Fruit fly (Drosophila melanogaster) whole organism, embryonic: Measurements from ENCODE around the gene CG14431.

Experiments used
- CG10366 ChIP-seq: fragments of 200-800 bp; sonication (Bioruptor generic); IDR thresholded peaks from 2 replicates; pipeline ENCODE4 v1.3.6; 2022; ENCODE audit warnings: missing biosample characterization, missing genetic modification characterization
- CG10654 ChIP-seq: fragments of 200-800 bp; sonication (Bioruptor generic); optimal IDR thresholded peaks from 2 replicates; lab custom pipeline; 2016; ENCODE audit warnings: missing biosample characterization, missing genetic modification characterization
- CG12769 ChIP-seq: fragments of 200-800 bp; sonication (Bioruptor generic); optimal IDR thresholded peaks from 2 replicates; lab custom pipeline; 2019; ENCODE audit warnings: missing biosample characterization, mild to moderate bottlenecking, missing genetic modification characterization, moderate library complexity
- CG13624 ChIP-seq: fragments of 200-800 bp; sonication (Bioruptor generic); optimal IDR thresholded peaks from 2 replicates; lab custom pipeline; 2016; ENCODE audit warnings: missing biosample characterization, missing genetic modification characterization
- CG14860 ChIP-seq: fragments of 200-800 bp; sonication (Bioruptor generic); IDR thresholded peaks from 3 replicates; pipeline ENCODE4 v1.3.6; 2022; ENCODE audit warnings: missing biosample characterization, missing genetic modification characterization; ENCODE audit not compliant: partially characterized antibody
- CG15479 ChIP-seq: fragments of 200-800 bp; sonication (Bioruptor generic); optimal IDR thresholded peaks from 3 replicates; lab custom pipeline; 2019; ENCODE audit warnings: missing biosample characterization, mild to moderate bottlenecking, missing genetic modification characterization, moderate library complexity
- CG17328 ChIP-seq: fragments of 200-800 bp; sonication (Bioruptor generic); IDR thresholded peaks from 2 replicates; pipeline ENCODE4 v1.3.6; 2022; ENCODE audit warnings: missing biosample characterization, missing genetic modification characterization
- CG3407 ChIP-seq: fragments of 200-800 bp; sonication (Bioruptor generic); optimal IDR thresholded peaks from 2 replicates; lab custom pipeline; 2018; ENCODE audit warnings: missing biosample characterization, mild to moderate bottlenecking, missing genetic modification characterization
- CG34422 ChIP-seq: fragments of 200-800 bp; sonication (Bioruptor generic); IDR thresholded peaks from 3 replicates; pipeline ENCODE4 v1.3.6; 2022; ENCODE audit warnings: missing biosample characterization, missing genetic modification characterization
- CG4730 ChIP-seq: fragments of 200-800 bp; sonication (Bioruptor generic); IDR thresholded peaks from 2 replicates; pipeline ENCODE4 v1.3.6; 2022; ENCODE audit warnings: missing biosample characterization, missing genetic modification characterization
- CkIIα-i1 ChIP-seq: fragments of 200-800 bp; sonication (Bioruptor generic); IDR thresholded peaks from 2 replicates; pipeline ENCODE4 v1.3.6; 2022; ENCODE audit warnings: missing biosample characterization, missing genetic modification characterization
- D ChIP-seq, 2 experiments: fragments of 200-800 bp in 1 of 2; fragments of >200 bp in 1 of 2; sonication (Bioruptor generic) in 1 of 2; optimal IDR thresholded peaks; 2 replicates in 1 of 2; 3 replicates in 1 of 2; lab custom pipeline; 2017; ENCODE audit warnings: mild to moderate bottlenecking in 1 of 2, missing biosample characterization in 1 of 2, missing genetic modification characterization in 1 of 2, missing genetic modification reagents in 1 of 2
- Dp ChIP-seq: fragments of 200-800 bp; sonication (Bioruptor generic); optimal IDR thresholded peaks from 2 replicates; lab custom pipeline; 2018; ENCODE audit warnings: missing biosample characterization, mild to moderate bottlenecking, missing genetic modification characterization, moderate library complexity
- E2f2 ChIP-seq: fragments of 200-800 bp; sonication (Bioruptor generic); IDR thresholded peaks from 2 replicates; pipeline ENCODE4 v1.3.6; 2022; ENCODE audit warnings: missing biosample characterization, missing genetic modification characterization
- Fer2 ChIP-seq: fragments of 200-800 bp; sonication (Bioruptor generic); optimal IDR thresholded peaks from 2 replicates; lab custom pipeline; 2018; ENCODE audit warnings: missing biosample characterization, mild to moderate bottlenecking, missing genetic modification characterization, moderate library complexity
- HLH3B ChIP-seq: fragments of 200-800 bp; sonication (Bioruptor generic); IDR thresholded peaks from 2 replicates; pipeline ENCODE4 v1.3.6; 2022; ENCODE audit warnings: missing biosample characterization, missing genetic modification characterization
- HmgD ChIP-seq: fragments of 200-800 bp; sonication (Bioruptor generic); optimal IDR thresholded peaks from 3 replicates; lab custom pipeline; 2016; ENCODE audit warnings: missing biosample characterization, missing genetic modification characterization
- NC2β ChIP-seq: fragments of 200-800 bp; sonication (Bioruptor generic); optimal IDR thresholded peaks from 2 replicates; lab custom pipeline; 2016; ENCODE audit warnings: missing biosample characterization, missing genetic modification characterization
- Oaz ChIP-seq: fragments of 200-800 bp; sonication (Bioruptor generic); IDR thresholded peaks from 2 replicates; pipeline ENCODE4 v1.3.6; 2022; ENCODE audit warnings: missing biosample characterization, missing genetic modification characterization
- Opbp ChIP-seq: fragments of 200-800 bp; sonication (Bioruptor generic); IDR thresholded peaks from 3 replicates; pipeline ENCODE4 v1.3.6; 2022; ENCODE audit warnings: missing biosample characterization, missing genetic modification characterization; ENCODE audit not compliant: partially characterized antibody
- Rfx ChIP-seq: fragments of 200-800 bp; sonication (Bioruptor generic); IDR thresholded peaks from 2 replicates; pipeline ENCODE4 v1.3.6; 2022; ENCODE audit warnings: missing biosample characterization, missing genetic modification characterization
- Sry-δ ChIP-seq: fragments of 200-800 bp; sonication (Bioruptor generic); optimal IDR thresholded peaks from 2 replicates; lab custom pipeline; 2016; ENCODE audit warnings: missing biosample characterization, missing genetic modification characterization
- ase ChIP-seq: fragments of 200-800 bp; sonication (Bioruptor generic); IDR thresholded peaks from 3 replicates; pipeline ENCODE4 v1.3.6; 2022; ENCODE audit warnings: missing biosample characterization, missing genetic modification characterization
- az2 ChIP-seq: fragments of 200-800 bp; sonication (Bioruptor generic); optimal IDR thresholded peaks from 3 replicates; lab custom pipeline; 2016; ENCODE audit warnings: missing biosample characterization, missing genetic modification characterization
- bab2 ChIP-seq: fragments of 200-800 bp; sonication (Bioruptor generic); optimal IDR thresholded peaks from 2 replicates; lab custom pipeline; 2016; ENCODE audit warnings: missing biosample characterization, missing genetic modification characterization
- bbx ChIP-seq: fragments of 200-800 bp; sonication (Bioruptor generic); IDR thresholded peaks from 2 replicates; pipeline ENCODE4 v1.3.6; 2022; ENCODE audit warnings: missing biosample characterization, missing genetic modification characterization; ENCODE audit not compliant: partially characterized antibody
- bigmax ChIP-seq: fragments of 200-800 bp; sonication (Bioruptor generic); optimal IDR thresholded peaks from 2 replicates; lab custom pipeline; 2018; ENCODE audit warnings: missing biosample characterization, mild to moderate bottlenecking, missing genetic modification characterization
- bsh ChIP-seq, 2 experiments: fragments of 200-800 bp; sonication (Bioruptor generic); optimal IDR thresholded peaks; 2 replicates each; lab custom pipeline; 2017 to 2018; ENCODE audit warnings: mild to moderate bottlenecking in 2 of 2, missing biosample characterization in 2 of 2, missing genetic modification characterization in 2 of 2, moderate library complexity in 1 of 2
- btn ChIP-seq: fragments of 200-800 bp; sonication (Bioruptor generic); optimal IDR thresholded peaks from 2 replicates; lab custom pipeline; 2016; ENCODE audit warnings: missing biosample characterization, missing genetic modification characterization
- chif ChIP-seq, 2 experiments: fragments of 200-800 bp; sonication (Bioruptor generic); optimal IDR thresholded peaks; 3 replicates each; lab custom pipeline; 2016; ENCODE audit warnings: missing biosample characterization in 2 of 2, missing genetic modification characterization in 2 of 2
- disco-r ChIP-seq: fragments of 200-800 bp; sonication (Bioruptor generic); optimal IDR thresholded peaks from 2 replicates; lab custom pipeline; 2016; ENCODE audit warnings: missing biosample characterization, missing genetic modification characterization
- gcm ChIP-seq: fragments of 200-800 bp; sonication (Bioruptor generic); optimal IDR thresholded peaks from 2 replicates; lab custom pipeline; 2019; ENCODE audit warnings: missing biosample characterization, mild to moderate bottlenecking, missing genetic modification characterization, moderate library complexity
- grau ChIP-seq: fragments of 200-800 bp; optimal IDR thresholded peaks from 3 replicates; lab custom pipeline; 2019; ENCODE audit warnings: missing biosample characterization, mild to moderate bottlenecking, missing genetic modification characterization, moderate library complexity
- jing ChIP-seq: fragments of 200-800 bp; sonication (Bioruptor generic); optimal IDR thresholded peaks from 2 replicates; lab custom pipeline; 2018; ENCODE audit warnings: missing biosample characterization, mild to moderate bottlenecking, missing genetic modification characterization
- lab ChIP-seq: fragments of 200-800 bp; sonication (Bioruptor generic); optimal IDR thresholded peaks from 3 replicates; lab custom pipeline; 2017; ENCODE audit warnings: missing biosample characterization, missing genetic modification characterization, mild to moderate bottlenecking, moderate library complexity, missing genetic modification reagents
- mam ChIP-seq: fragments of 200-800 bp; sonication (Bioruptor generic); optimal IDR thresholded peaks from 3 replicates; lab custom pipeline; 2016; ENCODE audit warnings: missing biosample characterization, missing genetic modification characterization
- nau ChIP-seq: fragments of 200-800 bp; sonication (Bioruptor generic); optimal IDR thresholded peaks from 3 replicates; lab custom pipeline; 2017; ENCODE audit warnings: missing biosample characterization, mild to moderate bottlenecking, missing genetic modification characterization, missing genetic modification reagents
- onecut ChIP-seq: fragments of 200-800 bp; sonication (Bioruptor generic); IDR thresholded peaks from 2 replicates; pipeline ENCODE4 v1.3.6; 2022; ENCODE audit warnings: missing biosample characterization, missing genetic modification characterization
- sc ChIP-seq, 3 experiments: fragments of >200 bp in 2 of 3; fragments of 200-800 bp in 1 of 3; sonication (Bioruptor generic) in 1 of 3; optimal IDR thresholded peaks; 2 replicates in 2 of 3; 3 replicates in 1 of 3; lab custom pipeline; 2017; ENCODE audit warnings: mild to moderate bottlenecking in 1 of 3, missing biosample characterization in 1 of 3, missing genetic modification characterization in 1 of 3, missing genetic modification reagents in 1 of 3
- sens ChIP-seq: fragments of 200-800 bp; sonication (Bioruptor generic); peaks from one replicate; lab custom pipeline; 2016; ENCODE audit warnings: missing biosample characterization, missing genetic modification characterization
- sens-2 ChIP-seq: fragments of 200-800 bp; sonication (Bioruptor generic); IDR thresholded peaks from 2 replicates; pipeline ENCODE4 v1.3.6; 2022; ENCODE audit warnings: missing biosample characterization, missing genetic modification characterization
- seq ChIP-seq: fragments of 200-800 bp; sonication (Bioruptor generic); IDR thresholded peaks from 2 replicates; pipeline ENCODE4 v1.3.6; 2022; ENCODE audit warnings: missing biosample characterization, missing genetic modification characterization
- trem ChIP-seq: fragments of 200-800 bp; optimal IDR thresholded peaks from 3 replicates; lab custom pipeline; 2019; ENCODE audit warnings: missing biosample characterization, mild to moderate bottlenecking, missing genetic modification characterization, moderate library complexity
- ttk ChIP-seq: fragments of 200-800 bp; sonication (Bioruptor generic); IDR thresholded peaks from 2 replicates; pipeline ENCODE4 v2.1.2; 2022; ENCODE audit warnings: missing biosample characterization, missing genetic modification characterization
- unpg ChIP-seq: fragments of 200-800 bp; sonication (Bioruptor generic); optimal IDR thresholded peaks from 3 replicates; lab custom pipeline; 2018; ENCODE audit warnings: missing biosample characterization, mild to moderate bottlenecking, missing genetic modification characterization, moderate library complexity
- wdn ChIP-seq: fragments of 200-800 bp; sonication (Bioruptor generic); IDR thresholded peaks from 2 replicates; pipeline ENCODE4 v1.3.6; 2022; ENCODE audit warnings: missing biosample characterization, missing genetic modification characterization
- wor ChIP-seq: fragments of 200-800 bp; sonication (Bioruptor generic); IDR thresholded peaks from 2 replicates; pipeline ENCODE4 v1.3.6; 2022; ENCODE audit warnings: missing biosample characterization, missing genetic modification characterization
- z ChIP-seq: fragments of 200-800 bp; sonication (Bioruptor generic); IDR thresholded peaks from 3 replicates; pipeline ENCODE4 v1.3.6; 2022; ENCODE audit warnings: missing biosample characterization, missing genetic modification characterization
- zen ChIP-seq: fragments of 200-800 bp; sonication (Bioruptor generic); optimal IDR thresholded peaks from 3 replicates; lab custom pipeline; 2018; ENCODE audit warnings: missing biosample characterization, mild to moderate bottlenecking, missing genetic modification characterization, moderate library complexity

CG14431 gene

DNA sequence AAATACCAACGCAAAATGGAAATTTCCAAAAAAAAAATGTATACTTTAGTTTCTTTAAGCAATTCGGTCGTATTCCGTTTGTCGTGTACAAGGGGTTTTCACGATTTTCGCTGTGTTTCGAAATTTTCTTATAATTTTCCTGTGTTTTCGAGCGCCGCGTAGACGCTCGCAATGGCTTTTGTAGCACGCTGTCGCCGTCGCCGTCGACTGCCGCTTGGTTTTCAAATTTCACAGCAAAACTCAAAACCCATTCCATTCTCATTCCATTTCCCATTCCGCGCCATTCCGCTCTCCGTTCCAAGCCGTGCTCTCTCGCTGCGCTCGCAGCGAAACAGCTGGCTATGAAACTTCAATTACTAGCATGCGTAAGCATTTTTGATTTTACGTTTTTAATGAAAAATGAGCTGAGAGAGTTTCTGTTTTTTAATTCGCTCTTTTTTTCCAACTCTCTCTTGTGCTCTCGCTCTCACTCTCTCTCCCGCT is 73.4 kb downstream of the CG14431 start (continued):
- TF ChIP-seq CG4730 (GFP tag; lab: Robert Waterston, UW) (no peak), sens (GFP tag; lab: Kevin White, UChicago) (peak; percentile 90), wdn (0 out of 2 replicates have a peak, but pooled peaks have one; percentile 24), seq (GFP tag; lab: Robert Waterston, UW) (peak; percentile 26; the same call in 1 of the 2 replicates), Opbp (GFP tag; lab: Robert Waterston, UW) (no peak), CG17328 (GFP tag; lab: Robert Waterston, UW) (0 out of 2 replicates have a peak, but pooled peaks have one; percentile 14), E2f2 (peak; percentile 21; the same call in 1 of the 2 replicates), nau (no peak), lab (GFP tag; lab: Kevin White, UChicago) (peak; percentile 3), bbx (peak; percentile 39; the same call in 1 of the 2 replicates)

dm6 chrX:6982054-6982453 is 74.0 kb downstream of the CG14431 start:
- TF ChIP-seq Dp: no peak
- no peak for TF ChIP-seq CG10654
- TF ChIP-seq az2: no peak
- TF ChIP-seq HLH3B: no peak
- no peak for TF ChIP-seq z (GFP tag; lab: Robert Waterston, UW)
- TF ChIP-seq bsh (GFP tag; optimal IDR thresholded peaks at IDR 0.05; lab: Kevin White, UChicago): peak in 1 of 2 experiments; percentile 62
- TF ChIP-seq ase (GFP tag; lab: Robert Waterston, UW): no peak
- TF ChIP-seq CG14860 (GFP tag; lab: Robert Waterston, UW): no peak
- TF ChIP-seq CG10366 (GFP tag; lab: Robert Waterston, UW): no peak
- TF ChIP-seq CG15479 (GFP tag; lab: Kevin White, UChicago): no peak
- no peak for TF ChIP-seq CG13624 (GFP tag; lab: Kevin White, UChicago)
- TF ChIP-seq grau (tag; lab: Kevin White, UChicago): peak; percentile 50
- TF ChIP-seq zen (tag; lab: Kevin White, UChicago): peak; percentile 25
- no peak for TF ChIP-seq bab2
- TF ChIP-seq sc (optimal IDR thresholded peaks at IDR 0.05; lab: Kevin White, UChicago): no peak
- TF ChIP-seq sc (GFP tag; optimal IDR thresholded peaks at IDR 0.05; lab: Kevin White, UChicago): no peak
- no peak for TF ChIP-seq btn (GFP tag; lab: Kevin White, UChicago)
- no peak for TF ChIP-seq NC2β (GFP tag; lab: Kevin White, UChicago)
- no peak for TF ChIP-seq bigmax
- TF ChIP-seq seq (GFP tag; lab: Robert Waterston, UW): no peak
- TF ChIP-seq sens-2: no peak
- 0 out of 2 replicates have a peak, but pooled peaks have one; percentile 11 for TF ChIP-seq Rfx (GFP tag; lab: Robert Waterston, UW)
- peak; percentile 19 for TF ChIP-seq gcm
- no peak for TF ChIP-seq D (optimal IDR thresholded peaks at IDR 0.05; lab: Kevin White, UChicago)
- TF ChIP-seq D (GFP tag; optimal IDR thresholded peaks at IDR 0.05; lab: Kevin White, UChicago): peak; percentile 35
- TF ChIP-seq disco-r (GFP tag; lab: Kevin White, UChicago): no peak
- TF ChIP-seq jing (GFP tag; lab: Kevin White, UChicago): peak; percentile 3
- TF ChIP-seq chif (GFP tag; optimal IDR thresholded peaks at IDR 0.05; lab: Kevin White, UChicago): peak in 1 of 2 experiments; percentile 20
- TF ChIP-seq CG3407: no peak
- TF ChIP-seq Oaz (GFP tag; lab: Robert Waterston, UW): no peak
- no peak for TF ChIP-seq CG34422
- peak; percentile 46 for TF ChIP-seq trem (tag; lab: Kevin White, UChicago)
- no peak for TF ChIP-seq HmgD (GFP tag; lab: Kevin White, UChicago)
- TF ChIP-seq Fer2: no peak
- TF ChIP-seq wor (GFP tag; lab: Robert Waterston, UW): no peak
- TF ChIP-seq ttk (GFP tag; lab: Robert Waterston, UW): no peak
- no peak for TF ChIP-seq CkIIα-i1 (GFP tag; lab: Robert Waterston, UW)
- TF ChIP-seq Sry-δ: no peak
- no peak for TF ChIP-seq CG12769 (tag; lab: Kevin White, UChicago)
- no peak for TF ChIP-seq onecut (GFP tag; lab: Robert Waterston, UW)
- peak; percentile 68 for TF ChIP-seq unpg (GFP tag; lab: Kevin White, UChicago)
- no peak for TF ChIP-seq mam (GFP tag; lab: Kevin White, UChicago)
